Worm (Caenorhabditis elegans) whole organism, early embryonic: Measurements from ENCODE around the gene clec-121.

Experiments
- B0310.2 ChIP-seq: sonication (generic microtip); optimal IDR thresholded peaks from 2 replicates; lab custom pipeline; 2016; ENCODE audit warnings: mild to moderate bottlenecking, missing genetic modification characterization, missing compliant biosample characterization
- aly-1 ChIP-seq: sonication (generic microtip); optimal IDR thresholded peaks from 2 replicates; lab custom pipeline; 2016; ENCODE audit warnings: missing genetic modification characterization, missing compliant biosample characterization
- ama-1 ChIP-seq: fragments of 150-350 bp; optimal IDR thresholded peaks from 2 replicates; lab custom pipeline; 2014
- ceh-13 ChIP-seq: fragments of 200-800 bp; sonication (Bioruptor generic); optimal IDR thresholded peaks from 2 replicates; lab custom pipeline; 2018; ENCODE audit warnings: mild to moderate bottlenecking, missing genetic modification characterization, missing compliant biosample characterization
- flt-1 ChIP-seq: fragments of 200-800 bp; sonication (Bioruptor generic); IDR thresholded peaks from 2 replicates; pipeline ENCODE4 v1.3.6; 2022; ENCODE audit warnings: missing genetic modification characterization, missing compliant biosample characterization
- hmbx-1 ChIP-seq: sonication (generic microtip); optimal IDR thresholded peaks from 2 replicates; lab custom pipeline; 2016; ENCODE audit warnings: mild to moderate bottlenecking, missing genetic modification characterization, missing compliant biosample characterization
- tbx-11 ChIP-seq: fragments of 200-800 bp; sonication (Bioruptor generic); IDR thresholded peaks from 2 replicates; pipeline ENCODE4 v1.3.6; 2022; ENCODE audit warnings: missing genetic modification characterization, missing compliant biosample characterization
- tbx-37 ChIP-seq: fragments of 200-800 bp; sonication (Bioruptor generic); conservative IDR thresholded peaks from 2 replicates; pipeline ENCODE4 v1.3.6; 2022; ENCODE audit warnings: missing genetic modification reagents, missing genetic modification characterization, missing compliant biosample characterization
- tra-4 ChIP-seq: sonication (generic microtip); optimal IDR thresholded peaks from 2 replicates; lab custom pipeline; 2017; ENCODE audit warnings: missing genetic modification characterization, missing compliant biosample characterization

ce11 chrII:3071012-3071749, 30.9 kb upstream of the clec-121 start, which contains the start of gene Y25C1A.7:
- TF ChIP-seq ama-1 (no peak), ceh-13 (GFP tag; lab: Kevin White, UChicago) (no peak), tbx-11 (no peak), flt-1 (GFP tag; lab: Robert Waterston, UW) (no peak), aly-1 (tag; lab: Kevin White, UChicago) (no peak), tbx-37 (GFP tag; lab: Robert Waterston, UW) (no peak), tra-4 (tag; lab: Kevin White, UChicago) (no peak), B0310.2 (tag; lab: Kevin White, UChicago) (no peak), hmbx-1 (tag; lab: Kevin White, UChicago) (no peak)
